Worm (Caenorhabditis elegans): ENCODE measurements around the gene npr-25.

DNA sequence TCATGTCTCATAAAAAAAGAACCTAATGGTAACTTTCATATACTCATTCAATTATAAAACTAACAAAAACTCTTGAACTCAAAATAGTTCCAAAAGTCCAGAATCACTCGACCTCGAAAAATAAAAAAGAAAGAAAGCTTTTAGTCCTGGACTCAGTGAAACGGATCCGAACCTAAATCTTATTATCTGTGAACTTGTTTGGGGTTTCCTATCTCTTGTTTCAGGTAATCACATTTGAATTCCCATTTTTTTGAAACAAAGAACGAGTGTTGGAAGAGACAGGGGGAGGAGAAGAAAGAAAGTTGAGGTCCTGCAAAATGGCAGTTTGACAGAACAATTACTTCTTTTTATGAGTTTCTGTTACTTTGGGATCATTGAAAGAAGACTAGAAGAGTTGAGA lies 1.5 kb upstream of the npr-25 start:
- TF ChIP-seq lsy-2 (tag; optimal IDR thresholded peaks at IDR 0.05) (no peak), nhr-237 (tag; optimal IDR thresholded peaks at IDR 0.05) (no peak), nhr-28 (tag; optimal IDR thresholded peaks at IDR 0.05) (no peak), ces-1 (GFP tag; optimal IDR thresholded peaks at IDR 0.05) (peak; percentile 52)
